Worm (Caenorhabditis elegans) whole organism, L1 larva: ENCODE results near the gene grd-6.

Experiments
- C16A3.4 ChIP-seq: fragments of 150-350 bp; optimal IDR thresholded peaks from 2 replicates; lab custom pipeline; 2014; ENCODE audit warnings: missing biosample characterization, missing genetic modification characterization
- C34B4.2 ChIP-seq: sonication (generic microtip); optimal IDR thresholded peaks from 2 replicates; lab custom pipeline; 2017; ENCODE audit warnings: mild to moderate bottlenecking, missing genetic modification characterization, missing compliant biosample characterization
- F16B12.6 ChIP-seq: fragments of 150-350 bp; optimal IDR thresholded peaks from 2 replicates; lab custom pipeline; 2014; ENCODE audit warnings: missing biosample characterization, missing genetic modification characterization
- ama-1 ChIP-seq: fragments of 150-350 bp; optimal IDR thresholded peaks from 2 replicates; lab custom pipeline; 2014
- blmp-1 ChIP-seq: fragments of 150-350 bp; optimal IDR thresholded peaks from 2 replicates; lab custom pipeline; 2014; ENCODE audit warnings: missing biosample characterization, missing genetic modification characterization
- ceh-63 ChIP-seq: fragments of 200-800 bp; sonication (Bioruptor generic); optimal IDR thresholded peaks from 2 replicates; lab custom pipeline; 2018; ENCODE audit warnings: mild to moderate bottlenecking, missing genetic modification characterization, missing compliant biosample characterization
- ceh-82 ChIP-seq, 3 experiments: fragments of 150-350 bp in 1 of 3; sonication (generic microtip) in 2 of 3; optimal IDR thresholded peaks; 2 replicates each; lab custom pipeline; 2014 to 2017; ENCODE audit warnings: missing biosample characterization in 3 of 3, missing genetic modification characterization in 3 of 3
- ceh-88 ChIP-seq: fragments of 200-800 bp; sonication (Bioruptor generic); IDR thresholded peaks from 2 replicates; pipeline ENCODE4 v1.3.6; 2022; ENCODE audit warnings: missing genetic modification characterization, missing compliant biosample characterization
- ceh-90 ChIP-seq: sonication (generic microtip); optimal IDR thresholded peaks from 2 replicates; lab custom pipeline; 2016; ENCODE audit warnings: missing genetic modification characterization, missing compliant biosample characterization
- ces-1 ChIP-seq: fragments of 150-350 bp; optimal IDR thresholded peaks from 2 replicates; lab custom pipeline; 2014; ENCODE audit warnings: missing biosample characterization, missing genetic modification reagents, missing genetic modification characterization
- dsc-1 ChIP-seq: sonication (generic microtip); optimal IDR thresholded peaks from 2 replicates; lab custom pipeline; 2016; ENCODE audit warnings: mild to moderate bottlenecking, missing genetic modification characterization, missing compliant biosample characterization
- efl-1 ChIP-seq, 4 experiments: fragments of 150-350 bp; optimal IDR thresholded peaks in 3 of 4; peaks in 1 of 4; 1 replicate in 1 of 4; 2 replicates in 3 of 4; lab custom pipeline; 2014; ENCODE audit warnings: missing biosample characterization in 2 of 4, missing genetic modification characterization in 2 of 4, missing genetic modification reagents in 2 of 4
- efl-3 ChIP-seq: fragments of 200-800 bp; sonication (Bioruptor generic); optimal IDR thresholded peaks from 2 replicates; lab custom pipeline; 2018; ENCODE audit warnings: mild to moderate bottlenecking, missing genetic modification characterization, missing compliant biosample characterization
- egl-13 ChIP-seq: sonication (generic microtip); optimal IDR thresholded peaks from 2 replicates; lab custom pipeline; 2016; ENCODE audit warnings: missing genotype, missing genetic modification reagents, missing genetic modification characterization, missing compliant biosample characterization
- ets-5 ChIP-seq: fragments of 200-800 bp; sonication (Bioruptor generic); IDR thresholded peaks from 2 replicates; pipeline ENCODE4 v1.3.6; 2022; ENCODE audit warnings: missing genetic modification characterization, missing compliant biosample characterization
- fkh-10 ChIP-seq: sonication (generic microtip); optimal IDR thresholded peaks from 2 replicates; lab custom pipeline; 2017; ENCODE audit warnings: missing biosample characterization, missing genetic modification reagents, missing genetic modification characterization
- irx-1 ChIP-seq: sonication (generic microtip); optimal IDR thresholded peaks from 2 replicates; lab custom pipeline; 2016; ENCODE audit warnings: missing genetic modification characterization, missing compliant biosample characterization
- isw-1 ChIP-seq: fragments of 200-800 bp; sonication (Bioruptor generic); IDR thresholded peaks from 2 replicates; pipeline ENCODE4 v1.3.6; 2022; ENCODE audit warnings: missing genetic modification characterization, missing compliant biosample characterization
- jun-1 ChIP-seq: fragments of 150-350 bp; optimal IDR thresholded peaks from 2 replicates; lab custom pipeline; 2014; ENCODE audit warnings: missing biosample characterization, missing genetic modification reagents, missing genetic modification characterization
- lin-13 ChIP-seq: fragments of 150-350 bp; optimal IDR thresholded peaks from 2 replicates; lab custom pipeline; 2014; ENCODE audit warnings: missing biosample characterization, missing genetic modification reagents, missing genetic modification characterization
- lin-14 ChIP-seq: fragments of 200-800 bp; sonication (Bioruptor generic); optimal IDR thresholded peaks from 2 replicates; lab custom pipeline; 2018; ENCODE audit warnings: mild to moderate bottlenecking, missing genetic modification characterization, moderate library complexity, missing compliant biosample characterization
- lin-35 ChIP-seq, 2 experiments: fragments of 150-350 bp; optimal IDR thresholded peaks; 2 replicates each; lab custom pipeline; 2014; ENCODE audit warnings: missing biosample characterization in 2 of 2, missing genetic modification characterization in 2 of 2, missing genetic modification reagents in 2 of 2
- lir-3 ChIP-seq: sonication (generic microtip); optimal IDR thresholded peaks from 2 replicates; lab custom pipeline; 2016; ENCODE audit warnings: mild to moderate bottlenecking, missing genetic modification characterization, moderate library complexity, missing compliant biosample characterization; ENCODE audit not compliant: poor library complexity
- mab-9 ChIP-seq: fragments of 200-800 bp; sonication (Bioruptor generic); IDR thresholded peaks from 2 replicates; pipeline ENCODE4 v1.3.6; 2022; ENCODE audit warnings: missing genetic modification reagents, missing genetic modification characterization, missing compliant biosample characterization
- mef-2 ChIP-seq: fragments of 150-350 bp; optimal IDR thresholded peaks from 2 replicates; lab custom pipeline; 2014; ENCODE audit warnings: missing biosample characterization, missing genetic modification characterization
- mep-1 ChIP-seq: fragments of 150-350 bp; optimal IDR thresholded peaks from 2 replicates; lab custom pipeline; 2014; ENCODE audit warnings: missing biosample characterization, missing genetic modification characterization
- nhr-19 ChIP-seq: fragments of 200-800 bp; sonication (Bioruptor generic); conservative IDR thresholded peaks from 2 replicates; pipeline ENCODE4 v1.3.6; 2022; ENCODE audit warnings: missing genetic modification characterization, missing compliant biosample characterization
- nhr-237 ChIP-seq: fragments of 150-350 bp; optimal IDR thresholded peaks from 2 replicates; lab custom pipeline; 2014; ENCODE audit warnings: missing biosample characterization, missing genetic modification characterization
- nhr-28 ChIP-seq: fragments of 150-350 bp; optimal IDR thresholded peaks from 2 replicates; lab custom pipeline; 2014; ENCODE audit warnings: missing biosample characterization, missing genetic modification characterization
- nhr-77 ChIP-seq: fragments of 150-350 bp; optimal IDR thresholded peaks from 2 replicates; lab custom pipeline; 2014; ENCODE audit warnings: missing biosample characterization, missing genetic modification characterization
- nhr-85 ChIP-seq: sonication (generic microtip); peaks from one replicate; lab custom pipeline; 2016; ENCODE audit warnings: missing genetic modification characterization, inconsistent platforms, missing compliant biosample characterization
- pag-3 ChIP-seq: sonication (generic microtip); optimal IDR thresholded peaks from 2 replicates; lab custom pipeline; 2017; ENCODE audit warnings: missing genetic modification characterization, mild to moderate bottlenecking, missing compliant biosample characterization, antibody characterized with exemption, borderline replicate concordance; ENCODE audit not compliant: insufficient read depth
- rnt-1 ChIP-seq: sonication (generic microtip); optimal IDR thresholded peaks from 2 replicates; lab custom pipeline; 2016; ENCODE audit warnings: mild to moderate bottlenecking, missing genetic modification characterization, moderate library complexity, missing compliant biosample characterization
- snu-23 ChIP-seq: sonication (generic microtip); optimal IDR thresholded peaks from 2 replicates; lab custom pipeline; 2016; ENCODE audit warnings: missing genetic modification characterization, missing compliant biosample characterization
- sptf-1 ChIP-seq: fragments of 150-350 bp; optimal IDR thresholded peaks from 2 replicates; lab custom pipeline; 2014; ENCODE audit warnings: missing biosample characterization, missing genetic modification characterization
- sup-37 ChIP-seq: fragments of 200-800 bp; sonication (Bioruptor generic); optimal IDR thresholded peaks from 2 replicates; lab custom pipeline; 2018; ENCODE audit warnings: mild to moderate bottlenecking, missing genetic modification characterization, missing compliant biosample characterization
- swsn-7 ChIP-seq: sonication (generic microtip); optimal IDR thresholded peaks from 2 replicates; lab custom pipeline; 2016; ENCODE audit warnings: missing genetic modification characterization, missing compliant biosample characterization
- unc-130 ChIP-seq: fragments of 150-350 bp; optimal IDR thresholded peaks from 2 replicates; lab custom pipeline; 2017; ENCODE audit warnings: missing biosample characterization, missing genetic modification characterization, inconsistent platforms
- unc-30 ChIP-seq: sonication (generic microtip); optimal IDR thresholded peaks from 2 replicates; lab custom pipeline; 2017; ENCODE audit warnings: missing biosample characterization, missing genetic modification characterization
- unc-62 ChIP-seq: fragments of 150-350 bp; optimal IDR thresholded peaks from 2 replicates; lab custom pipeline; 2014; ENCODE audit warnings: missing biosample characterization, missing genetic modification reagents, missing genetic modification characterization
- unc-86 ChIP-seq: sonication (generic microtip); optimal IDR thresholded peaks from 2 replicates; lab custom pipeline; 2016; ENCODE audit warnings: missing genetic modification characterization, missing compliant biosample characterization
- vab-15 ChIP-seq: sonication (generic microtip); optimal IDR thresholded peaks from 2 replicates; lab custom pipeline; 2017; ENCODE audit warnings: missing genotype, mild to moderate bottlenecking, missing genetic modification characterization, missing compliant biosample characterization
- ztf-11 ChIP-seq, 2 experiments: sonication (generic microtip); optimal IDR thresholded peaks; 2 replicates each; lab custom pipeline; 2016 to 2017; ENCODE audit warnings: missing genetic modification characterization in 2 of 2, missing biosample characterization in 1 of 2, missing compliant biosample characterization in 1 of 2
- ztf-4 ChIP-seq: fragments of 150-350 bp; optimal IDR thresholded peaks from 2 replicates; lab custom pipeline; 2014; ENCODE audit warnings: missing biosample characterization, missing genetic modification characterization

grd-6 gene

DNA sequence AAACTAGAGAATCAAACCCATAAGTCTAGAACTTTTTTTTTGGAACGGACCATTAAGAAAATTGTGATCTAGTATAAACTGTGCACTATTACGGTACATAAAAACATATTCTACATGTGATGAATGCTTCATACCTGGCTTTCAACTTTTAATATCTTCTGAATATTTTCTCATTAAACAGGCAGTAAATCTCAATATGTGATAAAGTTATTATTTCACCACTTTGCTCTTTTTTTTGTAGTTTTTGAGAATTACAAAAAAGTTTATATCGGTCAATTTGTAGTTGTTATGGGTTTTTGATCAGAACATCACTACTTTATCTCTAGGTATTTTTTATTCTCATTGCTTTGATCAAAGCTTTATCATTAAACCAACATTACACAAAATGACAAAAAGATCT lies 2.7 kb downstream of the grd-6 start:
- TF ChIP-seq C34B4.2 (tag; lab: Kevin White, UChicago) = no peak
- no peak for TF ChIP-seq ets-5 (GFP tag; lab: Robert Waterston, UW)
- TF ChIP-seq F16B12.6 (tag; lab: Kevin White, UChicago) = no peak
- no peak for TF ChIP-seq nhr-85 (tag; lab: Kevin White, UChicago)

DNA sequence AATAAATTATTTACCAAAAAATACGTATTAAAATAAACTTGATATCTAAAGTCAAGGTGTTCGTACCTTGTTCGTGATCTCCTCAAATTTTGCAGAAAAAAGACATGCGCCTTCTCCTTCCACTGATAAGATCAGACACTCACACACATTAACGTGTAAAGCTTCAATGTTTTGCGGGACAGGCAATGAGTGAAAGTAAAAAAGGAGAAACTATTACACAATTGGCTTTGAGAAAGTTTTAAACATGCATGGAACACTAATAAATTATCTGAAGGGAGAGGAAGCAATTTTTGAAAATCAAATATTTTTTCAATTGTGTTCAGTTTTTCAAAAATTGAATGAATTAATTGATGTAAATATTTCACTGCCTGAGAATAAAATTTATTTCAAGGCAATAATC lies 3.3 kb downstream of the grd-6 start:
- TF ChIP-seq blmp-1 (tag; lab: Kevin White, UChicago) (peak; percentile 90), efl-3 (no peak)

DNA sequence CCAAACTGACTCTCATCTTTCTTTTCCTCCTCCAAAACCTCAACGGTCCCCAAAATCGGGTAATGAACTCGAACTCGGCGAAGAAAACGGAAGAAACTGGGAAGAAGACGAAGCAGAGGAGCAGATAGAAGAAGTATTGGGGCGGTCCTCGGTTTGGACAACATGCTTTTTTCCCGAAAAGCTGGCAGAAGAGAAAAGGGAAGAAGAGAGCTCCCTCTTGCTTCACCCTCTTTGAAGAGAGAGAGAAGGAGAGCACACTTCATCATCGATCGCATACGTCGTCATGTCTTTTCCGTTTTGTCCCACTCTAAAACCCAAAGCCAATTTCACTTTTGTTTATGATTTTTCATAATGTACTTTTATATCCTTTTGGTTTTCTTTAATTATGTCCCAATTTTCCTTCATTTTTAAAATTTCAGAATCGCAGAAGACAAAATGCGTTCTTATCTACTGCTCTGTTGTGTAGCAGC lies 4.0 kb downstream of the grd-6 start, which contains the start of gene F07C3.2:
TSS of gene F07C3.2 (plus strand) at position 420 of the 470 bp plus-strand sequence.
- TF ChIP-seq efl-1 (optimal IDR thresholded peaks at IDR 0.05; lab: Kevin White, UChicago) (no peak), efl-1 (GFP tag; optimal IDR thresholded peaks at IDR 0.05 in 1 of 2; lab: Kevin White, UChicago) (peak in 1 of 2 experiments; percentile 50), ceh-82 (tag; optimal IDR thresholded peaks at IDR 0.05; lab: Kevin White, UChicago) (peak in 1 of 3 experiments; percentile 22), mab-9 (no peak), rnt-1 (no peak), lin-35 (GFP tag; optimal IDR thresholded peaks at IDR 0.05; lab: Kevin White, UChicago) (no peak), sup-37 (GFP tag; lab: Kevin White, UChicago) (no peak), swsn-7 (tag; lab: Kevin White, UChicago) (no peak), lin-14 (peak; percentile 84), jun-1 (no peak), dsc-1 (no peak), unc-130 (tag; lab: Kevin White, UChicago) (no peak), nhr-28 (tag; lab: Kevin White, UChicago) (no peak), lin-13 (GFP tag; lab: Kevin White, UChicago) (no peak), isw-1 (GFP tag; lab: Robert Waterston, UW) (no peak), unc-62 (GFP tag; lab: Kevin White, UChicago) (no peak), pag-3 (tag; lab: Kevin White, UChicago) (no peak), vab-15 (tag; lab: Kevin White, UChicago) (no peak), nhr-19 (GFP tag; lab: Robert Waterston, UW) (no peak), C16A3.4 (no peak), nhr-77 (no peak), sptf-1 (tag; lab: Kevin White, UChicago) (no peak), nhr-237 (tag; lab: Kevin White, UChicago) (no peak)

DNA sequence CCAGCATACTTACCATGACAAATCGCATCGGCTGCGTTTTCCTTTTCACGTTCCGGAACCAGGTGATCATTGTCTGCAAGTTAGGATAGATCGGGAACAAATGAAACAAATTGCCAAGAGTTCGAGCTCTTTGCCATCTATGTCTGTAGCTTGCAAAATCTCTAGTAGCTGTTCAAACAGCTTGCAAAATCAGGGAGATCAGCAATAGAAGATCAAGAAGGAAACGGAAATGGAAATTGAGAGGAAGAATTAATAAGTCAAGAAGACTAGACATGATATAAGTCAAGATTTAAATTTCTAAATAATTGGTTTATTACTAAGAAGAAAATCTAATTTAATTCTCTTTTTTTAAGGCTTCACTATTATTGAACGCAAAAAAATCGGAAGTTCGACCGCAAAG lies 10.6 kb downstream of the grd-6 start, which contains the start of gene F07C3.3:
TSS of gene F07C3.3 (minus strand) at position 101 of the 400 bp plus-strand sequence.
- TF ChIP-seq blmp-1 (tag; lab: Kevin White, UChicago) = no peak

DNA sequence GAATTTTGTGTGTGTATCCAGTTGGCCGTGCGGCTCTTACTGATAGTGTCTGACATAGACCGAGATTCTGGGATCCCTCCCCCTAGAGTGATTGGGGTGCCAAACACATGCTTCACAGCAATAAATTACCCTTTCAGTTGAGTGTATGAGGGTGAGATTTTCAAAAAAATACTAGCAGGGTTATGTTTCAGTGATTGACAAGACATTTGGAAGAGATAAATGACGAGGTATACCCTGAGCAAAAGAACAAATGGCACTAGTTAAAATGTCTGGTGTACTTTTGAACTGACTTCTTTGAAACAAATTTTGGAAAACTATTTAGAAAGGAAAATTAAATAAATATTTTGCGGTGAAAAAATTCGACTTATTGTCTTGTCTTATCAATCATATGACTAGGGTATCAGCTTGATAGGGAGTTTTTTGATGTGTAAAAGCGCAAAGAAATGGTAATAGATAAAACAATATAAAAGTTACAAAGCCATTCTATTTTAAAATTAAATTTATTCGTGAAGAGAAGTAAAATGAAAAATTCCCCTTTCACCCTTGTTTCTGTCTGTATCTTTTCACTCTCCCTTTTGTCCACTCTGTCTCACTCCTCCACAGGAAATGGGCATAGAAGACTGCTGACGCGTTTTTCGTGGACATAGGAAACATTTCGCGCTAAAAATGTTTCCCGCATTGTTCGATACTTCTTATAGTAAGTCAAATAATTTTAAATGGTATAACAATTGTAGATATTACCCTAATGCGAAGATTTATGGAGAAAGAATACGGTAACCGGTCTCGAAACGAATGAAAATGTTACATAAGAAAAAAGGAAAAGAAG lies 21.7 kb downstream of the grd-6 start, which contains the start of gene glo-4:
TSS of gene glo-4 (minus strand) at position 51 of the 826 bp plus-strand sequence.
- TF ChIP-seq mep-1 (peak; percentile 96), ceh-82 (tag; optimal IDR thresholded peaks at IDR 0.05; lab: Kevin White, UChicago) (peak; percentile 83 to 84 (median 83)), ceh-63 (GFP tag; lab: Kevin White, UChicago) (no peak), lir-3 (peak; percentile 28), unc-86 (tag; lab: Kevin White, UChicago) (peak; percentile 83), sup-37 (GFP tag; lab: Kevin White, UChicago) (no peak), egl-13 (tag; lab: Kevin White, UChicago) (peak; percentile 52), ztf-4 (tag; lab: Kevin White, UChicago) (peak; percentile 57), ceh-90 (tag; lab: Kevin White, UChicago) (peak; percentile 4), ztf-11 (tag; optimal IDR thresholded peaks at IDR 0.05; lab: Kevin White, UChicago) (peak in 1 of 2 experiments; percentile 38), snu-23 (peak; percentile 92), unc-30 (tag; lab: Kevin White, UChicago) (no peak), ces-1 (no peak), fkh-10 (GFP tag; lab: Kevin White, UChicago) (peak; percentile 91), blmp-1 (tag; lab: Kevin White, UChicago) (peak; percentile 88), ets-5 (GFP tag; lab: Robert Waterston, UW) (no peak), mef-2 (peak; percentile 42), irx-1 (tag; lab: Kevin White, UChicago) (peak; percentile 73), ceh-88 (GFP tag; lab: Robert Waterston, UW) (no peak), unc-130 (tag; lab: Kevin White, UChicago) (no peak), ama-1 (lab: Kevin White, UChicago) (peak; percentile 46)
